Fruit fly (Drosophila melanogaster): ENCODE measurements around the gene mEFG1.

DNA sequence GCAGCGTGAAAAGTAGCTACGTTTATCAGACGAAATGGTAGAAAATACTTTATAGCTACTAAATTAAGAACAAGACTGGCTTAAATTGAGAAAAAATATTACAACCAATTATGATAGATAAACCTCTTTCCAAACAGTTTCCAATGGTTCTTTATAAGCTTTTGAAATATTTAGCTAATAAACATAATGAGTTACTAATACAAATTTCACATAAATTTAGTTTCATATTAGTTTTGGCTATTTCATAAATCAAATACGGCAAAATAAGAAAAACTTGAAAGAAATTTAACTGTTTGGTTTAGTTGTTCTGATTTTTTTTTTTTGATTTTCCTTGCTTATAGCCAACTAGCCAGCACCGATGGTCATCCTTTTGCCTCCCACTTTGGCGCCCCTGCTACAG, 22.7 kb downstream of the mEFG1 start:
- no peak for TF ChIP-seq CG8319 (GFP tag; optimal IDR thresholded peaks at IDR 0.05)
- TF ChIP-seq CG6792 (GFP tag; optimal IDR thresholded peaks at IDR 0.05) = no peak
- no peak for TF ChIP-seq Ets96B (tag; optimal IDR thresholded peaks at IDR 0.05)
- no peak for TF ChIP-seq CG6854 (GFP tag; optimal IDR thresholded peaks at IDR 0.05)
